Worm (Caenorhabditis elegans) whole organism, L2 larva: ENCODE measurements around the gene F40E12.1.

Experiments
- alr-1 ChIP-seq: fragments of 150-350 bp; optimal IDR thresholded peaks from 2 replicates; lab custom pipeline; 2014; ENCODE audit warnings: missing biosample characterization, missing genetic modification characterization
- ama-1 ChIP-seq: fragments of 150-350 bp; optimal IDR thresholded peaks from 2 replicates; lab custom pipeline; 2018; ENCODE audit warnings: inconsistent platforms
- ceh-16 ChIP-seq: fragments of 150-350 bp; optimal IDR thresholded peaks from 2 replicates; lab custom pipeline; 2014; ENCODE audit warnings: missing biosample characterization, missing genetic modification characterization
- crh-2 ChIP-seq: sonication (generic microtip); optimal IDR thresholded peaks from 2 replicates; lab custom pipeline; 2017; ENCODE audit warnings: missing biosample characterization, missing genetic modification characterization
- fos-1 ChIP-seq: fragments of 150-350 bp; optimal IDR thresholded peaks from 2 replicates; lab custom pipeline; 2014; ENCODE audit warnings: missing biosample characterization, missing genetic modification characterization
- lsy-2 ChIP-seq, 2 experiments: fragments of 150-350 bp in 1 of 2; sonication (generic microtip) in 1 of 2; optimal IDR thresholded peaks; 2 replicates each; lab custom pipeline; 2014 to 2017; ENCODE audit warnings: missing biosample characterization in 2 of 2, missing genetic modification characterization in 2 of 2
- mab-5 ChIP-seq: fragments of 150-350 bp; optimal IDR thresholded peaks from 2 replicates; lab custom pipeline; 2014; ENCODE audit warnings: missing biosample characterization, missing genetic modification characterization
- nhr-11 ChIP-seq: fragments of 150-350 bp; optimal IDR thresholded peaks from 2 replicates; lab custom pipeline; 2014; ENCODE audit warnings: missing biosample characterization, missing genetic modification characterization
- nhr-23 ChIP-seq: fragments of 150-350 bp; optimal IDR thresholded peaks from 2 replicates; lab custom pipeline; 2014; ENCODE audit warnings: missing biosample characterization, missing genetic modification reagents, missing genetic modification characterization
- sem-4 ChIP-seq: fragments of 150-350 bp; optimal IDR thresholded peaks from 2 replicates; lab custom pipeline; 2014; ENCODE audit warnings: missing biosample characterization, missing genetic modification reagents, missing genetic modification characterization
- skn-1 ChIP-seq: sonication (generic microtip); optimal IDR thresholded peaks from 2 replicates; lab custom pipeline; 2017; ENCODE audit warnings: missing biosample characterization, missing genetic modification characterization
- snpc-4 ChIP-seq: fragments of 150-350 bp; optimal IDR thresholded peaks from 2 replicates; lab custom pipeline; 2014; ENCODE audit warnings: missing biosample characterization, missing genetic modification characterization
- ztf-11 ChIP-seq: sonication (generic microtip); optimal IDR thresholded peaks from 2 replicates; lab custom pipeline; 2017; ENCODE audit warnings: missing biosample characterization, missing genetic modification characterization

DNA sequence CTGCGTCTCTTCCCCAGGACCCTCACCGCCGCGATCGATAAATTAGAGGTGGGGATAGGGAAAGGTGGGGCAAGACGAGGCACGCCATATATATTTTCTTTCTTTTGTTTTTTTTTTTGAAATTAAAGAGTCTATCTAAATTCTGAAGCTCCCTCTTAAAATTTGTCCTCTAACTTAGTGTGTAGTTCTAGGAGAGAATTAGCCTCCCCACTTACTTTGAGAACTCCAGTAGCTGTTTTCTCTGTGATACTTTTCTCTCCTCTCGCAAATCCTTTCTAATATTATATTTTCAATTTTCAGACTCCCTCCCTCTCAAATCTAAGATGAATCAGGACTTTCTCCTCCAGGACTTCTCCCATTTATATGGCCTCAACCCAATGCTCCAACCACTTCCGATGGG, 4.4 kb downstream of the F40E12.1 start, which contains the start of gene M151.7:
- TF ChIP-seq nhr-23 (tag; lab: Kevin White, UChicago): no peak
- no peak for TF ChIP-seq mab-5 (tag; lab: Kevin White, UChicago)
- no peak for TF ChIP-seq ceh-16
- no peak for TF ChIP-seq alr-1 (tag; lab: Kevin White, UChicago)
- no peak for TF ChIP-seq ztf-11 (tag; lab: Kevin White, UChicago)
- TF ChIP-seq fos-1 (tag; lab: Kevin White, UChicago): no peak
- TF ChIP-seq nhr-11: no peak
- no peak for TF ChIP-seq crh-2 (tag; lab: Kevin White, UChicago)
- TF ChIP-seq ama-1 (lab: Kevin White, UChicago): no peak
- TF ChIP-seq lsy-2 (tag; optimal IDR thresholded peaks at IDR 0.05; lab: Kevin White, UChicago): no peak
- no peak for TF ChIP-seq skn-1 (tag; lab: Kevin White, UChicago)
- TF ChIP-seq snpc-4 (tag; lab: Kevin White, UChicago): no peak
- TF ChIP-seq sem-4: no peak
